Fruit fly (Drosophila melanogaster) S2 (cell line): Measurements from ENCODE around the gene Nle.

ENCODE experiments used
- CG8478 ChIP-seq: fragments of >200 bp; optimal IDR thresholded peaks from 2 replicates; lab custom pipeline; 2018
- CTCF ChIP-seq, 2 experiments: fragments of >200 bp; optimal IDR thresholded peaks; 2 replicates each; lab custom pipeline; 2018

- TF ChIP-seq CG8478 (lab: Kevin White, UChicago) (no peak), CTCF (optimal IDR thresholded peaks at IDR 0.05; lab: Kevin White, UChicago) (peak in 1 of 2 experiments; percentile 39)
Measured at dm6 chr2L:559770-560567, 8.0 kb downstream of the Nle start, which contains the start of gene rempA.
